Fruit fly (Drosophila melanogaster): ENCODE results near the gene Sr-CIV.

Sr-CIV gene

DNA sequence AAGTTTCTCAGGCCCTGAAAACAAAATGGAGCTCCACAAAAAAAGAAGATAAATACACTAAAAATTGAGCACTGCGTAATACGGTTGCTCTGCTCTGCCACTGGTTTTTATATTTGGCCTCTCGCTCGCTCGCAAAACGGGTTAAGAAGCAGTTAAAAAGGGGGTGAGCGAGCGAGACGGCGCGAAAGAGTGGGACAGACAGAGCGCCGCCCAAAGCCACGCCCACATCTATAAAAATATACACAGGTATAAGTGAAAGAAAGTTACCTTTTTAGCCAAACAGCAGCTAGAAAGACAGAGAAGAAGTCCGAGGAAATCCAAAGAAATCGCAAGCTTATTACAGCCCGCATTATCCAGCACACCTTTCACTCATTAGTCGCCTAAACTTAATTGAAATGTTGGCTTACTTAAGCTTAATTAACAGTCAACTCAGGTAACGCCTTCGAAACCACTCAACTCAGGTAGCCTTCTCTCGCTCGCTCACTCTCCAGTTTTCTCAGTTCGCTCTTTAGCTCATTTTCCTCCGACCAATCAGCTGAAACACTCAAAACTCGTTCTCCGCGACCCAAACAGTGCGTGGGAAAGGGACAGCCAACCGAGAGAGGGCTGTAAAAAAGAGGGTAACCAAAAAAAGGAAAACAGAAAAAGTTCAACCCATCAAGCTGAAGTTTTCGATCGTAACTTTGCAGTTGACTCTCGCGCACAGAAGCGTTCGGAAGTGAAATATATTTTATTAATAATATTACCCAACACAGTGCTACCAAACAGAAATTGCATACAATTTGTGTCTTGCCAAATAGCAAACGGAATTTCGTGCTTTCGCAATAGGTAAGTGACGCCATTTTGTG, 14.9 kb upstream of the Sr-CIV start, which contains the start of gene drm (continued):
- TF ChIP-seq CG2199 (GFP tag; IDR thresholded peaks at IDR 0.05) (no peak), psq (GFP tag; optimal IDR thresholded peaks at IDR 0.05) (no peak), CG4282 (GFP tag; optimal IDR thresholded peaks at IDR 0.05) (no peak), Fer1 (GFP tag; optimal IDR thresholded peaks at IDR 0.05) (no peak), CG6813 (GFP tag; optimal IDR thresholded peaks at IDR 0.05) (no peak), ci (GFP tag; IDR thresholded peaks at IDR 0.05) (no peak), CG15601 (tag; optimal IDR thresholded peaks at IDR 0.05) (no peak), CG2116 (GFP tag; optimal IDR thresholded peaks at IDR 0.05) (no peak), trh (GFP tag; optimal IDR thresholded peaks at IDR 0.05) (no peak), usp (GFP tag; optimal IDR thresholded peaks at IDR 0.05) (no peak), jumu (GFP tag; optimal IDR thresholded peaks at IDR 0.05) (no peak), pan (optimal IDR thresholded peaks at IDR 0.05) (no peak), pan (GFP tag; optimal IDR thresholded peaks at IDR 0.05 in 1 of 2, IDR thresholded peaks at IDR 0.05 in 1 of 2) (no peak), CG3726 (GFP tag; IDR thresholded peaks at IDR 0.05) (no peak), cad (GFP tag; optimal IDR thresholded peaks at IDR 0.05) (peak; percentile 34), CG31388 (GFP tag; optimal IDR thresholded peaks at IDR 0.05) (no peak), chif (GFP tag; optimal IDR thresholded peaks at IDR 0.05) (no peak), CG32772 (GFP tag; IDR thresholded peaks at IDR 0.05) (peak; percentile 8; the same call in 1 of the 2 replicates), en (GFP tag; optimal IDR thresholded peaks at IDR 0.05) (no peak), peb (GFP tag; IDR thresholded peaks at IDR 0.05) (no peak), fd96Cb (tag; optimal IDR thresholded peaks at IDR 0.05) (no peak), slou (GFP tag; optimal IDR thresholded peaks at IDR 0.05) (no peak), CG11723 (GFP tag; optimal IDR thresholded peaks at IDR 0.05) (no peak), Dll (GFP tag; IDR thresholded peaks at IDR 0.05; ENCODE audit: partially characterized antibody) (no peak), CG4730 (GFP tag; IDR thresholded peaks at IDR 0.05) (no peak), BEAF-32 (GFP tag; optimal IDR thresholded peaks at IDR 0.05) (no peak), Nf-YC (tag; optimal IDR thresholded peaks at IDR 0.05) (peak; percentile 98), CG8388 (GFP tag; optimal IDR thresholded peaks at IDR 0.05) (no peak), grn (GFP tag; optimal IDR thresholded peaks at IDR 0.05) (no peak), CG2120 (GFP tag; optimal IDR thresholded peaks at IDR 0.05) (no peak), Sox102F (GFP tag; optimal IDR thresholded peaks at IDR 0.05) (no peak), Sry-β (GFP tag; optimal IDR thresholded peaks at IDR 0.05) (no peak), CG11695 (GFP tag; IDR thresholded peaks at IDR 0.05) (no peak), seq (GFP tag; IDR thresholded peaks at IDR 0.05) (no peak), Doc3 (GFP tag; IDR thresholded peaks at IDR 0.05; ENCODE audit: partially characterized antibody) (no peak)

DNA sequence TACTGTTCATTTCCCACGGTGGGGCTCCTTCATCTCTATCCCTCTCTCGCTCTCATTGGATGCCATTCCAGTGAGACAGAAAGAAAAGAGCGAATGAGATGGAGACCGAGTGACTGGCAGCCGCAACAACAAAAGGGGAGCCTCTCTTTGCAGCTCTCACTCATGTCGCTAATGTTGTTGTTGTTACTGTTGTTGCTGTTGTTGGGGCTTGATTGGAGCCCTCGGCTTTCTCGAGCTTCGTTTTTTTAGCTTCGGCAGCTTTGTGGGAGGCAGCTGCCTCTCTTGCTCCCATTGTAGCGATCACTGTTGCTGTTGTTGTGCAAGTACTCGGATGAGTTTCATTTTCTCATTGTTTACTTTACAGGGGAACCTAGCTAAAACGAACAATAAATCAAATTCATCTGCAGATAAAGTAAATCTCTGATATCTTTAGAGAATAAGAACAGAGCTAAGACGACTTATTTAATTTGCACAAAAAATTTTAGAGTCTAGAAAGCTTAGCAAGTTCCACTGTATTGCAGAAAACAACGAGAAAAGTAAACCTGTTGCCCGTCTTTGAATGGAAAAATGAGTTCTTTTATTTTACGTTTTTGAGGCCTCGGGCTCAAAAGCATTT, 10.5 kb upstream of the Sr-CIV start:
- TF ChIP-seq D19B (GFP tag; optimal IDR thresholded peaks at IDR 0.05) (no peak), zf30C (GFP tag; optimal IDR thresholded peaks at IDR 0.05) (no peak), NFAT (GFP tag; IDR thresholded peaks at IDR 0.05) (peak; percentile 42; the same call in 1 of the 2 replicates), caup (GFP tag; optimal IDR thresholded peaks at IDR 0.05; ENCODE audit: severe bottlenecking) (no peak), Usf (GFP tag; optimal IDR thresholded peaks at IDR 0.05) (no peak), danr (GFP tag; IDR thresholded peaks at IDR 0.05) (no peak), CG2116 (GFP tag; optimal IDR thresholded peaks at IDR 0.05) (peak; percentile 9), CG16863 (GFP tag; optimal IDR thresholded peaks at IDR 0.05) (peak; percentile 15), mam (GFP tag; optimal IDR thresholded peaks at IDR 0.05) (peak; percentile 46), B-H1 (GFP tag; IDR thresholded peaks at IDR 0.05) (no peak; the same call in 2 of the 3 replicates), ssp (GFP tag; IDR thresholded peaks at IDR 0.05) (0 out of 2 replicates have a peak, but pooled peaks have one; percentile 6), esg (GFP tag; conservative IDR thresholded peaks at IDR 0.05) (peak; percentile 54; the same call in 1 of the 2 replicates), Neu2 (GFP tag; optimal IDR thresholded peaks at IDR 0.05; ENCODE audit: borderline replicate concordance) (no peak), HmgD (GFP tag; optimal IDR thresholded peaks at IDR 0.05) (no peak), sd (tag; optimal IDR thresholded peaks at IDR 0.05) (peak; percentile 59), Dll (GFP tag; IDR thresholded peaks at IDR 0.05; ENCODE audit: partially characterized antibody) (no peak), sim (GFP tag; IDR thresholded peaks at IDR 0.05) (0 out of 2 replicates have a peak, but pooled peaks have one; percentile 10), slou (GFP tag; optimal IDR thresholded peaks at IDR 0.05) (no peak)

Measured in whole organism, embryonic.